Fruit fly (Drosophila melanogaster) whole organism, adult: ENCODE data around the gene CG13711.

Experiments
- CG11617 ChIP-seq: fragments of 200-800 bp; sonication (Bioruptor generic); optimal IDR thresholded peaks from 2 replicates; lab custom pipeline; 2017; ENCODE audit warnings: mild to moderate bottlenecking, missing biosample characterization, missing genetic modification reagents, missing genetic modification characterization
- CG12768 ChIP-seq: fragments of 200-800 bp; sonication (Bioruptor generic); optimal IDR thresholded peaks from 2 replicates; lab custom pipeline; 2017; ENCODE audit warnings: missing biosample characterization, missing genetic modification characterization, mild to moderate bottlenecking, moderate library complexity, missing genetic modification reagents
- CG14711 ChIP-seq: fragments of 200-800 bp; sonication (Bioruptor generic); optimal IDR thresholded peaks from 2 replicates; lab custom pipeline; 2018; ENCODE audit warnings: missing biosample characterization, mild to moderate bottlenecking, missing genetic modification characterization, moderate library complexity
- CG7045 ChIP-seq: fragments of 200-800 bp; sonication (Bioruptor generic); optimal IDR thresholded peaks from 2 replicates; lab custom pipeline; 2017; ENCODE audit warnings: missing biosample characterization, mild to moderate bottlenecking, missing genetic modification characterization
- CG7101 ChIP-seq: fragments of 200-800 bp; sonication (Bioruptor generic); optimal IDR thresholded peaks from 2 replicates; lab custom pipeline; 2018; ENCODE audit warnings: missing biosample characterization, mild to moderate bottlenecking, missing genetic modification characterization, moderate library complexity
- Clk ChIP-seq: fragments of 200-800 bp; sonication (Bioruptor generic); optimal IDR thresholded peaks from 2 replicates; lab custom pipeline; 2017; ENCODE audit warnings: missing biosample characterization, missing genetic modification characterization
- Crg-1 ChIP-seq: fragments of 200-800 bp; sonication (Bioruptor generic); optimal IDR thresholded peaks from 2 replicates; lab custom pipeline; 2016; ENCODE audit warnings: missing biosample characterization, missing genetic modification characterization
- Hr96 ChIP-seq: fragments of 200-800 bp; sonication (Bioruptor generic); optimal IDR thresholded peaks from 2 replicates; lab custom pipeline; 2016; ENCODE audit warnings: missing biosample characterization, missing genetic modification characterization
- Mnt ChIP-seq: fragments of 200-800 bp; sonication (Bioruptor generic); optimal IDR thresholded peaks from 2 replicates; lab custom pipeline; 2016; ENCODE audit warnings: missing biosample characterization, mild to moderate bottlenecking, missing genetic modification characterization
- cic ChIP-seq: fragments of 200-800 bp; sonication (Bioruptor generic); optimal IDR thresholded peaks from 2 replicates; lab custom pipeline; 2017; ENCODE audit warnings: missing biosample characterization, mild to moderate bottlenecking, missing genetic modification characterization, moderate library complexity
- cnc ChIP-seq, 2 experiments: fragments of >200 bp; optimal IDR thresholded peaks; 2 replicates each; lab custom pipeline; 2017
- ovo ChIP-seq: fragments of 200-800 bp; sonication (Bioruptor generic); optimal IDR thresholded peaks from 2 replicates; lab custom pipeline; 2016; ENCODE audit warnings: missing biosample characterization, missing genetic modification characterization
- pad ChIP-seq: fragments of 200-800 bp; sonication (Bioruptor generic); optimal IDR thresholded peaks from 3 replicates; lab custom pipeline; 2017; ENCODE audit warnings: missing biosample characterization, missing genetic modification characterization, mild to moderate bottlenecking, moderate library complexity, missing genetic modification reagents
- toe ChIP-seq: fragments of 200-800 bp; sonication (Bioruptor generic); optimal IDR thresholded peaks from 2 replicates; lab custom pipeline; 2016; ENCODE audit warnings: missing biosample characterization, missing genetic modification characterization

DNA sequence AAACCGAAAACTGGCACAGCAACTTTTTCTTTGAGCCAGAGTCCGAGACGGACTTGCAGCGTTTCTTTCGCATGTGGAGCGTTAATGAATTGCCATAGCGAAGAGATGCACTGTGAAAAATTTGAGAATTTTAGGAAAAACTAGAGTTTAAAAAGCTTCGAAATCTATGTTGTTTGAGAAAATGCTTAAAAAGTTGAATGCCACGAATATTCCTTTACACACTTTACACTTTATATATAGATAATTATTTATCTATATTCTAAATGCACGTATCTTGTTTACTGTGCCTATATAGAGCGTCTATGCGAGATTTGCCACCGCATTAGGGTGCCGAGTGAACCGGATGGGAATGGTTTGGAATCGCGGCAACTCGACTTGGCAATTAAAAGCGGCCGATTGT lies 35.8 kb upstream of the CG13711 start:
- no peak for TF ChIP-seq Clk (GFP tag; lab: Kevin White, UChicago)
- TF ChIP-seq cic (GFP tag; lab: Kevin White, UChicago) = no peak
- TF ChIP-seq Mnt (GFP tag; lab: Kevin White, UChicago) = no peak
- TF ChIP-seq CG7101 = no peak
- no peak for TF ChIP-seq toe (GFP tag; lab: Kevin White, UChicago)
- no peak for TF ChIP-seq Crg-1 (GFP tag; lab: Kevin White, UChicago)
- TF ChIP-seq CG12768 (GFP tag; lab: Kevin White, UChicago) = no peak
- TF ChIP-seq cnc (optimal IDR thresholded peaks at IDR 0.05; lab: Kevin White, UChicago) = no peak
- no peak for TF ChIP-seq CG14711
- no peak for TF ChIP-seq ovo
- no peak for TF ChIP-seq Hr96 (GFP tag; lab: Kevin White, UChicago)
- TF ChIP-seq CG7045 = no peak
- TF ChIP-seq CG11617 (GFP tag; lab: Kevin White, UChicago) = no peak
- no peak for TF ChIP-seq pad (GFP tag; lab: Kevin White, UChicago)
